Fruit fly (Drosophila melanogaster) whole organism, embryonic: ENCODE results near the gene fiz.

Experiments
- CG10147 ChIP-seq: fragments of 200-800 bp; sonication (Bioruptor generic); optimal IDR thresholded peaks from 2 replicates; lab custom pipeline; 2019; ENCODE audit warnings: missing biosample characterization, mild to moderate bottlenecking, missing genetic modification characterization, moderate library complexity
- CG10979 ChIP-seq: fragments of 200-800 bp; sonication (Bioruptor generic); optimal IDR thresholded peaks from 2 replicates; lab custom pipeline; 2018; ENCODE audit warnings: missing biosample characterization, mild to moderate bottlenecking, missing genetic modification characterization, moderate library complexity
- CG12299 ChIP-seq: fragments of 200-800 bp; sonication (Bioruptor generic); optimal IDR thresholded peaks from 2 replicates; lab custom pipeline; 2018; ENCODE audit warnings: missing biosample characterization, mild to moderate bottlenecking, missing genetic modification characterization
- CG15601 ChIP-seq: fragments of 200-800 bp; sonication (Bioruptor generic); optimal IDR thresholded peaks from 3 replicates; lab custom pipeline; 2019; ENCODE audit warnings: missing biosample characterization, mild to moderate bottlenecking, missing genetic modification characterization, moderate library complexity
- CG1602 ChIP-seq: fragments of 200-800 bp; sonication (Bioruptor generic); optimal IDR thresholded peaks from 3 replicates; lab custom pipeline; 2016; ENCODE audit warnings: missing biosample characterization, missing genetic modification characterization
- CG5180 ChIP-seq: fragments of 200-800 bp; sonication (Bioruptor generic); optimal IDR thresholded peaks from 3 replicates; lab custom pipeline; 2017; ENCODE audit warnings: missing biosample characterization, missing genetic modification characterization, mild to moderate bottlenecking, moderate library complexity, missing genetic modification reagents
- CG6683 ChIP-seq: fragments of 200-800 bp; sonication (Bioruptor generic); optimal IDR thresholded peaks from 2 replicates; lab custom pipeline; 2017; ENCODE audit warnings: missing biosample characterization, mild to moderate bottlenecking, missing genetic modification characterization, missing genetic modification reagents
- CG9437 ChIP-seq: fragments of 200-800 bp; sonication (Bioruptor generic); optimal IDR thresholded peaks from 2 replicates; lab custom pipeline; 2018; ENCODE audit warnings: missing biosample characterization, mild to moderate bottlenecking, missing genetic modification characterization
- Drgx ChIP-seq: fragments of 200-800 bp; sonication (Bioruptor generic); IDR thresholded peaks from 2 replicates; pipeline ENCODE4 v1.3.6; 2022; ENCODE audit warnings: missing biosample characterization, missing genetic modification characterization
- Med ChIP-seq: fragments of 200-800 bp; sonication (Bioruptor generic); peaks from one replicate; lab custom pipeline; 2016; ENCODE audit warnings: missing biosample characterization, missing genetic modification characterization, mild to moderate bottlenecking, inconsistent platforms, moderate library complexity
- Myb ChIP-seq: fragments of 200-800 bp; sonication (Bioruptor generic); optimal IDR thresholded peaks from 2 replicates; lab custom pipeline; 2016; ENCODE audit warnings: missing biosample characterization, missing genetic modification characterization
- Pdp1 ChIP-seq, 2 experiments: fragments of 200-800 bp; sonication (Bioruptor generic); optimal IDR thresholded peaks; 3 replicates each; lab custom pipeline; 2016; ENCODE audit warnings: missing biosample characterization in 2 of 2, missing genetic modification characterization in 2 of 2, mild to moderate bottlenecking in 1 of 2, moderate library complexity in 1 of 2
- Side ChIP-seq: fragments of 200-800 bp; sonication (Bioruptor generic); optimal IDR thresholded peaks from 2 replicates; lab custom pipeline; 2016; ENCODE audit warnings: missing biosample characterization, missing genetic modification characterization
- ems ChIP-seq: fragments of 200-800 bp; sonication (Bioruptor generic); optimal IDR thresholded peaks from 3 replicates; lab custom pipeline; 2016; ENCODE audit warnings: missing biosample characterization, missing genetic modification characterization
- gcm2 ChIP-seq: fragments of 200-800 bp; sonication (Bioruptor generic); optimal IDR thresholded peaks from 2 replicates; lab custom pipeline; 2016; ENCODE audit warnings: missing biosample characterization, missing genetic modification characterization
- hkb ChIP-seq, 2 experiments: fragments of 200-800 bp in 1 of 2; fragments of >200 bp in 1 of 2; sonication (Bioruptor generic) in 1 of 2; IDR thresholded peaks in 1 of 2; optimal IDR thresholded peaks in 1 of 2; 2 replicates each; pipeline versions ENCODE4 v1.3.6 to Lab custom; 2017 to 2022; ENCODE audit warnings: missing biosample characterization in 1 of 2, missing genetic modification characterization in 1 of 2
- lab ChIP-seq: fragments of 200-800 bp; sonication (Bioruptor generic); optimal IDR thresholded peaks from 3 replicates; lab custom pipeline; 2017; ENCODE audit warnings: missing biosample characterization, missing genetic modification characterization, mild to moderate bottlenecking, moderate library complexity, missing genetic modification reagents
- lola ChIP-seq, 3 experiments: fragments of >200 bp in 2 of 3; fragments of 200-800 bp in 1 of 3; sonication (Bioruptor generic) in 1 of 3; optimal IDR thresholded peaks; 2 replicates each; lab custom pipeline; 2017 to 2019; ENCODE audit warnings: missing biosample characterization in 3 of 3, missing genetic modification characterization in 3 of 3, mild to moderate bottlenecking in 1 of 3, moderate library complexity in 1 of 3
- prd ChIP-seq, 3 experiments: fragments of >200 bp in 2 of 3; fragments of 200-800 bp in 1 of 3; sonication (Bioruptor generic) in 1 of 3; optimal IDR thresholded peaks in 2 of 3; IDR thresholded peaks in 1 of 3; 2 replicates in 2 of 3; 3 replicates in 1 of 3; pipeline versions ENCODE4 v1.3.6 to Lab custom; 2017 to 2022; ENCODE audit warnings: missing biosample characterization in 1 of 3, missing genetic modification characterization in 1 of 3
- sd ChIP-seq: fragments of 200-800 bp; sonication (Bioruptor generic); optimal IDR thresholded peaks from 3 replicates; lab custom pipeline; 2018; ENCODE audit warnings: missing biosample characterization, mild to moderate bottlenecking, missing genetic modification characterization, moderate library complexity
- sens ChIP-seq: fragments of 200-800 bp; sonication (Bioruptor generic); peaks from one replicate; lab custom pipeline; 2016; ENCODE audit warnings: missing biosample characterization, missing genetic modification characterization
- vvl ChIP-seq: fragments of 200-800 bp; sonication (Bioruptor generic); IDR thresholded peaks from 2 replicates; pipeline ENCODE4 v1.3.6; 2022; ENCODE audit warnings: missing biosample characterization, missing genetic modification characterization
- wor ChIP-seq: fragments of 200-800 bp; sonication (Bioruptor generic); IDR thresholded peaks from 2 replicates; pipeline ENCODE4 v1.3.6; 2022; ENCODE audit warnings: missing biosample characterization, missing genetic modification characterization

Gene fiz

dm6 chrX:14862494-14862893, 47.0 kb downstream of the fiz start:
- TF ChIP-seq Myb (no peak), vvl (GFP tag; lab: Robert Waterston, UW) (0 out of 2 replicates have a peak, but pooled peaks have one; percentile 26), lola (GFP tag; optimal IDR thresholded peaks at IDR 0.05; lab: Kevin White, UChicago) (no peak), Med (GFP tag; lab: Kevin White, UChicago) (peak; percentile 25), lab (GFP tag; lab: Kevin White, UChicago) (no peak), Pdp1 (GFP tag; optimal IDR thresholded peaks at IDR 0.05; lab: Kevin White, UChicago) (peak in 1 of 2 experiments; percentile 59), sens (peak; percentile 69), CG12299 (no peak), ems (no peak), sd (tag; lab: Kevin White, UChicago) (peak; percentile 44)

DNA sequence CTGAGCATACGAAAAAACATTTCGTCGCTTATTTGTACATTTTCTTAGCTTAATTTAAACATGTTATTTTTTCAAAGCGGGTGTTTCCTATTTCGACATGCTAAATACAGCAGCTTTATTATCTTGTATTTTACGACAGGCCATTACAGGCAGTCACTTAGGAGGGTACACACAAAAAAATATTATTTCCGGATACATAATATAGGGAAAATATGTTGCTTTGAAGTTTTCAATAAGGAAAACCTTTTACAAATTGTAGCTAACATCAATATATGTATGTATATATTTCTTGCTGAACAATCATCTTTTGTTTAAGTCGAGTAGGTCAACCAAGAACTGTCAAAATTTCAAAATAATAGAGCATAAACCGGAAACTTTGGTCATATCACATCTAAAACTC, 50.6 kb downstream of the fiz start, which contains the start of gene CG46399:
Gene CG46399 (plus strand): TSS at position 301 of the 400 bp plus-strand sequence.
- no peak for TF ChIP-seq Pdp1 (GFP tag; optimal IDR thresholded peaks at IDR 0.05; lab: Kevin White, UChicago)
- no peak for TF ChIP-seq Side (GFP tag; lab: Kevin White, UChicago)
- no peak for TF ChIP-seq gcm2 (GFP tag; lab: Kevin White, UChicago)
- no peak for TF ChIP-seq CG5180 (GFP tag; lab: Kevin White, UChicago)
- no peak for TF ChIP-seq CG10979 (tag; lab: Kevin White, UChicago)
- TF ChIP-seq wor (GFP tag; lab: Robert Waterston, UW) = no peak
- no peak for TF ChIP-seq Myb
- TF ChIP-seq CG9437 (GFP tag; lab: Kevin White, UChicago) = no peak
- TF ChIP-seq prd (optimal IDR thresholded peaks at IDR 0.05; lab: Kevin White, UChicago) = no peak
- no peak for TF ChIP-seq prd (GFP tag; IDR thresholded peaks at IDR 0.05; lab: Robert Waterston, UW)
- TF ChIP-seq CG1602 (GFP tag; lab: Kevin White, UChicago) = no peak
- TF ChIP-seq CG15601 (tag; lab: Kevin White, UChicago) = no peak
- TF ChIP-seq, all 482 proteins: peak for 0

DNA sequence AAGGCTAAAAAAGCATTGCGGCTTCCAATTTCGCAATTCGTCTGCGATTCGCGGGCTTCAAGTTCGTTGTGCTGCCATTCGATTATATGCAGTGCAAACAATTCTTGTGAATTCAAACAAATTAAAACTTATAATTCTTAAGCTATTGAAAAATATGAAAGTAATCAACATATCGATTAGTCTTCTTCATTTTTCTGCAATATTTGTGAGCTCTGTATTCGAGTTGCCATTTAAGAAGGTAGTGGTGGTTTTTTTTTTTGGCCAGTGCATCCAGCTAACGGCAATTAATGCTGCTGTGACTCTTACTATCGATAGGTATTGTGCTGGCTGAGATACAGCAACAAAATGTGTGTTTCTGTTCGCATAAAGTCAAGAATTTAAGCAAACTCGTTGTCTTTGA, 51.6 kb downstream of the fiz start:
- TF ChIP-seq hkb (optimal IDR thresholded peaks at IDR 0.05; lab: Kevin White, UChicago) (no peak), hkb (GFP tag; IDR thresholded peaks at IDR 0.05; lab: Robert Waterston, UW) (no peak), CG10147 (no peak), CG6683 (GFP tag; lab: Kevin White, UChicago) (no peak), Drgx (GFP tag; lab: Robert Waterston, UW) (peak; percentile 62)
